Fruit fly (Drosophila melanogaster) whole organism: ENCODE results near the gene Gas8.

Experiments
- CG8478 ChIP-seq: fragments of >200 bp; optimal IDR thresholded peaks from 2 replicates; lab custom pipeline; 2018; ENCODE audit warnings: inconsistent platforms
- Dll ChIP-seq: fragments of >200 bp; optimal IDR thresholded peaks from 2 replicates; lab custom pipeline; 2017
- EcR ChIP-seq, 2 experiments: fragments of >200 bp; optimal IDR thresholded peaks; 2 replicates each; lab custom pipeline; 2017; ENCODE audit warnings: missing biosample characterization in 2 of 2, missing genetic modification characterization in 2 of 2, missing genetic modification reagents in 2 of 2
- pan ChIP-seq: fragments of >200 bp; optimal IDR thresholded peaks from 2 replicates; lab custom pipeline; 2017
- psq ChIP-seq: fragments of >200 bp; optimal IDR thresholded peaks from 2 replicates; lab custom pipeline; 2017
- usp ChIP-seq: fragments of >200 bp; optimal IDR thresholded peaks from 2 replicates; lab custom pipeline; 2017; ENCODE audit warnings: missing biosample characterization, missing genetic modification characterization, mixed read lengths

- TF ChIP-seq usp (GFP tag; lab: Kevin White, UChicago) (no peak), EcR (GFP tag; optimal IDR thresholded peaks at IDR 0.05; lab: Kevin White, UChicago) (no peak), Dll (lab: Kevin White, UChicago) (no peak), CG8478 (lab: Kevin White, UChicago) (no peak), pan (lab: Kevin White, UChicago) (no peak), psq (no peak)
Measured at dm6 chrX:3465551-3465950, 39.1 kb downstream of the Gas8 start.
